Worm (Caenorhabditis elegans) whole organism, dauer: Measurements from ENCODE around the gene C13F10.6.

Source experiments
- unc-62 ChIP-seq: sonication (generic microtip); optimal IDR thresholded peaks from 2 replicates; lab custom pipeline; 2017; ENCODE audit warnings: missing biosample characterization, missing genetic modification reagents, missing genetic modification characterization

Gene C13F10.6

ce11 chrV:7224947-7225346 is 4.1 kb upstream of the C13F10.6 start, which contains the start of gene fkb-3:
TSS of gene fkb-3 (plus strand) at chrV:7225223.
- no peak for TF ChIP-seq unc-62 (GFP tag; lab: Kevin White, UChicago)

- TF ChIP-seq unc-62 (GFP tag; lab: Kevin White, UChicago) = no peak
Observed at ce11 chrV:7224353-7224752, 3.5 kb upstream of the C13F10.6 start.

- TF ChIP-seq unc-62 (GFP tag; lab: Kevin White, UChicago) = no peak
Observed at ce11 chrV:7223941-7224340, 3.1 kb upstream of the C13F10.6 start, which contains the start of gene C13F10.1. TSS of gene C13F10.1 (plus strand) at chrV:7224078.

- TF ChIP-seq unc-62 (GFP tag; lab: Kevin White, UChicago) = no peak
Observed at ce11 chrV:7223152-7223551, 2.3 kb upstream of the C13F10.6 start, which contains the start of gene C13F10.7. TSS of gene C13F10.7 (minus strand) at chrV:7223252.

- TF ChIP-seq unc-62 (GFP tag; lab: Kevin White, UChicago) = no peak
Observed at ce11 chrV:7218988-7219387, 1.9 kb downstream of the C13F10.6 start, which contains the start of gene C13F10.5. TSS of gene C13F10.5 (minus strand) at chrV:7219088.

ce11 chrV:7216016-7216415 is 4.8 kb downstream of the C13F10.6 start:
- TF ChIP-seq unc-62 (GFP tag; lab: Kevin White, UChicago) = no peak

ce11 chrV:7214802-7215201 is 6.0 kb downstream of the C13F10.6 start, which contains the start of gene soap-1:
TSS of gene soap-1 (minus strand) at chrV:7214902.
- TF ChIP-seq unc-62 (GFP tag; lab: Kevin White, UChicago) = no peak

ce11 chrV:7209001-7209400 is 11.8 kb downstream of the C13F10.6 start:
- no peak for TF ChIP-seq unc-62 (GFP tag; lab: Kevin White, UChicago)

- TF ChIP-seq unc-62 (GFP tag; lab: Kevin White, UChicago) = no peak
Observed at ce11 chrV:7201353-7201752, 19.5 kb downstream of the C13F10.6 start.

- TF ChIP-seq unc-62 (GFP tag; lab: Kevin White, UChicago) = no peak
Observed at ce11 chrV:7199932-7200331, 20.9 kb downstream of the C13F10.6 start, which contains the start of gene F09G2.1. TSS of gene F09G2.1 (plus strand) at chrV:7200232.

ce11 chrV:7199077-7199476 is 21.8 kb downstream of the C13F10.6 start:
- TF ChIP-seq unc-62 (GFP tag; lab: Kevin White, UChicago) = no peak

- no peak for TF ChIP-seq unc-62 (GFP tag; lab: Kevin White, UChicago)
Observed at ce11 chrV:7198403-7198802, 22.4 kb downstream of the C13F10.6 start.

- no peak for TF ChIP-seq unc-62 (GFP tag; lab: Kevin White, UChicago)
Observed at ce11 chrV:7197036-7197435, 23.8 kb downstream of the C13F10.6 start.

- no peak for TF ChIP-seq unc-62 (GFP tag; lab: Kevin White, UChicago)
Observed at ce11 chrV:7196498-7196966, 24.3 kb downstream of the C13F10.6 start, which contains the start of gene F09G2.2. TSS of gene F09G2.2 (plus strand) at chrV:7196916.

- TF ChIP-seq unc-62 (GFP tag; lab: Kevin White, UChicago) = no peak
Observed at ce11 chrV:7196037-7196436, 24.8 kb downstream of the C13F10.6 start, which contains the start of gene attf-2. TSS of gene attf-2 (minus strand) at chrV:7196137.

ce11 chrV:7194818-7195217 is 26.0 kb downstream of the C13F10.6 start:
- TF ChIP-seq unc-62 (GFP tag; lab: Kevin White, UChicago) = no peak

- TF ChIP-seq unc-62 (GFP tag; lab: Kevin White, UChicago) = no peak
Observed at ce11 chrV:7193562-7193961, 27.3 kb downstream of the C13F10.6 start, which contains the start of gene F09G2.8. TSS of gene F09G2.8 (minus strand) at chrV:7193662.
